Fruit fly (Drosophila melanogaster): Measurements from ENCODE around the gene ND-ASHI.
A peak's percentile ranks its signal among the peaks of the same experiment; 100 is the strongest.

Gene ND-ASHI

DNA sequence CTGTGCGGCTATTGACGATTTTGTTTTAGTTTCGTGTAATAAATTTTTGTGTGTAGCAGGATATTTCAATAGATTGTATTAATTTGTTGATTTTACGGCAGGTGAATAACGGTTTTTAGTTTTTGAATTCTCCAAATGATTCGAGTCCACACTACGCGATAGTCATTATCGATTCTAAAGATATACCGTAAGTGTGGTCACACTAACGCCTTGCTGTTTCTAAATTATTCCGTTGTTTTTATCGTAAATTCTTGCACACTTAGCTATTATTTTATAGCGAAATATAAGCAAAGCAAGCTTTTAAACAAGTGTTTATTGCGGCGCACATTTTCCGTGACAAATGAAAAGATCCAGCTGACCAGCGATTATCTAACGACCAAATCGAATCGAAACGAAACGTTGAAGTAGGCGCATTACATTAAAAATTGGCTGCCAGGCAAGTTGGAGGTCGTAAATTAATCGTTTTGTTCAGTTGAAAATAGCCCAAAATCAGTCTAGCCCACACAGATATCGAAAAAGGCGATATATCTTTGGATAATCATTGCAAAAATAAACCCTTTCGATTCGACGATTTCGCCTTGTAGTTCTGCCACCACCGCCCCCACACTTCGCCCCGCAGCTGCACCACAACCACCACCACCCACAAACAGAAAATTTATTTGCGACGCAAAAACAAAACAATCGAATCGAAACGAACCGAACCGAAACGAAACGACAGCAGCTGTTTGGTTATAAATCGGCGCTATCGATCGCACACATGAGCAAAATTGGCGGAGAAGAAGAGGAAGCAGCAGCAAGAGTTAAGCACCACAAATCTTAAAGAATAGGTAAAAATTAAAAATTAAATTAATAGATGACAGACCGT is 4.9 kb upstream of the ND-ASHI start, which contains the start of gene Pink1:
Gene Pink1, plus strand, starts transcription at position 164 of the 865 bp plus-strand sequence.
- TF ChIP-seq CG17385 (GFP tag; optimal IDR thresholded peaks at IDR 0.05) (peak; percentile 89), CG12659 (GFP tag; optimal IDR thresholded peaks at IDR 0.05) (peak; percentile 45), CG7963 (GFP tag; IDR thresholded peaks at IDR 0.05; ENCODE audit: partially characterized antibody) (0 out of 3 replicates have a peak, but pooled peaks have one; percentile 6), CG4617 (GFP tag; optimal IDR thresholded peaks at IDR 0.05; ENCODE audit: borderline replicate concordance) (peak; percentile 75), jigr1 (GFP tag; IDR thresholded peaks at IDR 0.05) (no peak), disco-r (GFP tag; optimal IDR thresholded peaks at IDR 0.05) (no peak), CG34376 (GFP tag; optimal IDR thresholded peaks at IDR 0.05) (peak; percentile 30), rib (GFP tag; IDR thresholded peaks at IDR 0.05) (peak; percentile 65; the same call in 1 of the 2 replicates), chinmo (GFP tag; IDR thresholded peaks at IDR 0.05; ENCODE audit: partially characterized antibody) (peak; percentile 62; the same call in 1 of the 4 replicates), row (GFP tag; IDR thresholded peaks at IDR 0.05) (no peak), BEAF-32 (GFP tag; optimal IDR thresholded peaks at IDR 0.05) (peak; percentile 72), Usf (GFP tag; optimal IDR thresholded peaks at IDR 0.05) (no peak), Bgb (GFP tag; IDR thresholded peaks at IDR 0.05; ENCODE audit: partially characterized antibody) (peak; percentile 59), CG34224 (GFP tag; IDR thresholded peaks at IDR 0.05; ENCODE audit: partially characterized antibody) (peak; percentile 15; the same call in 2 of the 3 replicates), CTCF (GFP tag; optimal IDR thresholded peaks at IDR 0.05) (peak; percentile 57), CG16813 (GFP tag; IDR thresholded peaks at IDR 0.05; ENCODE audit: partially characterized antibody) (peak; percentile 46; the same call in 2 of the 3 replicates), onecut (GFP tag; IDR thresholded peaks at IDR 0.05) (peak; percentile 44; the same call in 1 of the 2 replicates), cg (GFP tag; optimal IDR thresholded peaks at IDR 0.05) (peak; percentile 41), CG2199 (GFP tag; IDR thresholded peaks at IDR 0.05) (no peak), CG7357 (GFP tag; IDR thresholded peaks at IDR 0.05) (no peak), Sry-δ (GFP tag; optimal IDR thresholded peaks at IDR 0.05) (peak; percentile 66), Med (GFP tag) (peak; percentile 59), knrl (GFP tag; IDR thresholded peaks at IDR 0.05; ENCODE audit: partially characterized antibody) (peak; percentile 57), Fer3 (tag; optimal IDR thresholded peaks at IDR 0.05) (no peak), gfzf (GFP tag; optimal IDR thresholded peaks at IDR 0.05) (peak; percentile 68), Dll (GFP tag; IDR thresholded peaks at IDR 0.05; ENCODE audit: partially characterized antibody) (0 out of 4 replicates have a peak, but pooled peaks have one; percentile 50), Myb (GFP tag; optimal IDR thresholded peaks at IDR 0.05) (peak; percentile 98), MBD-R2 (GFP tag; IDR thresholded peaks at IDR 0.05) (peak; percentile 35; the same call in 1 of the 2 replicates), Deaf1 (tag; optimal IDR thresholded peaks at IDR 0.05) (peak; percentile 89), insv (GFP tag; optimal IDR thresholded peaks at IDR 0.05) (peak in 1 of 2 experiments; percentile 13), CG2116 (GFP tag; optimal IDR thresholded peaks at IDR 0.05) (peak; percentile 51), amos (GFP tag; IDR thresholded peaks at IDR 0.05; ENCODE audit: partially characterized antibody) (peak; percentile 64), nom (GFP tag; optimal IDR thresholded peaks at IDR 0.05) (peak; percentile 30), nerfin-2 (GFP tag; IDR thresholded peaks at IDR 0.05; ENCODE audit: partially characterized antibody) (peak; percentile 56), CG14710 (tag; optimal IDR thresholded peaks at IDR 0.05) (peak; percentile 99), Dref (GFP tag; IDR thresholded peaks at IDR 0.05) (peak; percentile 70), CG6791 (GFP tag; IDR thresholded peaks at IDR 0.05; ENCODE audit: partially characterized antibody) (peak; percentile 60; the same call in 1 of the 3 replicates), pfk (GFP tag; optimal IDR thresholded peaks at IDR 0.05) (peak; percentile 96), crol (GFP tag; IDR thresholded peaks at IDR 0.05) (peak; percentile 91), MESR4 (GFP tag; optimal IDR thresholded peaks at IDR 0.05) (peak; percentile 53), vnd (GFP tag; IDR thresholded peaks at IDR 0.05; ENCODE audit: partially characterized antibody) (peak; percentile 15; the same call in 1 of the 3 replicates), crp (GFP tag; optimal IDR thresholded peaks at IDR 0.05) (peak in 1 of 2 experiments; percentile 67), Abd-B (GFP tag; optimal IDR thresholded peaks at IDR 0.05) (peak; percentile 2), CG14441 (GFP tag; IDR thresholded peaks at IDR 0.05) (no peak), Opbp (GFP tag; IDR thresholded peaks at IDR 0.05; ENCODE audit: partially characterized antibody) (peak; percentile 47; the same call in 1 of the 3 replicates), CoRest (tag; optimal IDR thresholded peaks at IDR 0.05) (peak; percentile 11)

All from whole organism, embryonic.